Worm (Caenorhabditis elegans) whole organism, L2 larva: Measurements from ENCODE around the gene C45B11.5.

Experiments
- C34F6.9 ChIP-seq: fragments of 150-350 bp; optimal IDR thresholded peaks from 2 replicates; lab custom pipeline; 2014; ENCODE audit warnings: missing biosample characterization, missing genetic modification characterization
- F13H6.1 ChIP-seq: sonication (generic microtip); optimal IDR thresholded peaks from 2 replicates; lab custom pipeline; 2016; ENCODE audit warnings: missing genetic modification characterization, missing compliant biosample characterization
- R02D3.7 ChIP-seq: fragments of 150-350 bp; optimal IDR thresholded peaks from 2 replicates; lab custom pipeline; 2014; ENCODE audit warnings: missing biosample characterization, missing genetic modification characterization
- Y55F3AM.14 ChIP-seq: fragments of 200-800 bp; sonication (Bioruptor generic); optimal IDR thresholded peaks from 2 replicates; lab custom pipeline; 2018; ENCODE audit warnings: mild to moderate bottlenecking, missing genetic modification characterization, missing compliant biosample characterization
- ZK546.5 ChIP-seq: sonication (generic microtip); optimal IDR thresholded peaks from 2 replicates; lab custom pipeline; 2017; ENCODE audit warnings: missing biosample characterization, missing genetic modification characterization
- ama-1 ChIP-seq: fragments of 150-350 bp; optimal IDR thresholded peaks from 2 replicates; lab custom pipeline; 2018; ENCODE audit warnings: inconsistent platforms
- blmp-1 ChIP-seq: sonication (generic microtip); optimal IDR thresholded peaks from 2 replicates; lab custom pipeline; 2017; ENCODE audit warnings: missing genetic modification characterization, mild to moderate bottlenecking, missing compliant biosample characterization, antibody characterized with exemption, moderate library complexity; ENCODE audit not compliant: insufficient read depth
- ceh-16 ChIP-seq: fragments of 150-350 bp; optimal IDR thresholded peaks from 2 replicates; lab custom pipeline; 2014; ENCODE audit warnings: missing biosample characterization, missing genetic modification characterization
- crh-2 ChIP-seq: sonication (generic microtip); optimal IDR thresholded peaks from 2 replicates; lab custom pipeline; 2017; ENCODE audit warnings: missing biosample characterization, missing genetic modification characterization
- egl-27 ChIP-seq: sonication (generic microtip); optimal IDR thresholded peaks from 3 replicates; lab custom pipeline; 2017; ENCODE audit warnings: missing biosample characterization, missing genetic modification reagents, missing genetic modification characterization
- elt-1 ChIP-seq: fragments of 150-350 bp; optimal IDR thresholded peaks from 2 replicates; lab custom pipeline; 2014; ENCODE audit warnings: missing biosample characterization, missing genetic modification characterization
- fos-1 ChIP-seq: fragments of 150-350 bp; optimal IDR thresholded peaks from 2 replicates; lab custom pipeline; 2014; ENCODE audit warnings: missing biosample characterization, missing genetic modification characterization
- gmeb-1 ChIP-seq: fragments of 150-350 bp; optimal IDR thresholded peaks from 2 replicates; lab custom pipeline; 2014; ENCODE audit warnings: missing biosample characterization, missing genetic modification characterization
- lin-11 ChIP-seq: fragments of 150-350 bp; sonication (generic microtip); optimal IDR thresholded peaks from 2 replicates; lab custom pipeline; 2014; ENCODE audit warnings: missing biosample characterization, missing genetic modification characterization, inconsistent platforms, mixed read lengths
- mbf-1 ChIP-seq: sonication (generic microtip); optimal IDR thresholded peaks from 2 replicates; lab custom pipeline; 2017; ENCODE audit warnings: missing biosample characterization, missing genetic modification characterization
- nhr-10 ChIP-seq: sonication (generic microtip); optimal IDR thresholded peaks from 2 replicates; lab custom pipeline; 2017; ENCODE audit warnings: missing biosample characterization, missing genetic modification characterization
- nhr-12 ChIP-seq: fragments of 150-350 bp; optimal IDR thresholded peaks from 2 replicates; lab custom pipeline; 2014; ENCODE audit warnings: missing biosample characterization, missing genetic modification characterization
- nhr-129 ChIP-seq: fragments of 150-350 bp; optimal IDR thresholded peaks from 2 replicates; lab custom pipeline; 2014; ENCODE audit warnings: missing biosample characterization, missing genetic modification characterization
- nhr-21 ChIP-seq: fragments of 150-350 bp; optimal IDR thresholded peaks from 2 replicates; lab custom pipeline; 2014; ENCODE audit warnings: missing biosample characterization, missing genetic modification characterization
- nhr-23 ChIP-seq: fragments of 150-350 bp; optimal IDR thresholded peaks from 2 replicates; lab custom pipeline; 2014; ENCODE audit warnings: missing biosample characterization, missing genetic modification reagents, missing genetic modification characterization
- nhr-237 ChIP-seq: fragments of 150-350 bp; optimal IDR thresholded peaks from 2 replicates; lab custom pipeline; 2014; ENCODE audit warnings: missing biosample characterization, missing genetic modification characterization
- nhr-6 ChIP-seq: fragments of 150-350 bp; optimal IDR thresholded peaks from 2 replicates; lab custom pipeline; 2014; ENCODE audit warnings: missing biosample characterization, missing genetic modification characterization
- nhr-77 ChIP-seq: fragments of 150-350 bp; optimal IDR thresholded peaks from 2 replicates; lab custom pipeline; 2014; ENCODE audit warnings: missing biosample characterization, missing genetic modification characterization
- peb-1 ChIP-seq: fragments of 150-350 bp; optimal IDR thresholded peaks from 2 replicates; lab custom pipeline; 2014; ENCODE audit warnings: missing biosample characterization, missing genetic modification characterization
- sem-4 ChIP-seq: fragments of 150-350 bp; optimal IDR thresholded peaks from 2 replicates; lab custom pipeline; 2014; ENCODE audit warnings: missing biosample characterization, missing genetic modification reagents, missing genetic modification characterization
- skn-1 ChIP-seq: sonication (generic microtip); optimal IDR thresholded peaks from 2 replicates; lab custom pipeline; 2017; ENCODE audit warnings: missing biosample characterization, missing genetic modification characterization
- sma-3 ChIP-seq: sonication (generic microtip); optimal IDR thresholded peaks from 2 replicates; lab custom pipeline; 2016; ENCODE audit warnings: missing genetic modification reagents, missing genetic modification characterization, missing compliant biosample characterization
- sma-9 ChIP-seq, 2 experiments: fragments of 150-350 bp in 1 of 2; sonication (generic microtip) in 1 of 2; optimal IDR thresholded peaks; 2 replicates each; lab custom pipeline; 2014 to 2016; ENCODE audit warnings: missing genetic modification characterization in 2 of 2, mild to moderate bottlenecking in 1 of 2, missing biosample characterization in 1 of 2, missing compliant biosample characterization in 1 of 2, missing genetic modification reagents in 1 of 2, moderate library complexity in 1 of 2
- snpc-4 ChIP-seq: fragments of 150-350 bp; optimal IDR thresholded peaks from 2 replicates; lab custom pipeline; 2014; ENCODE audit warnings: missing biosample characterization, missing genetic modification characterization
- unc-39 ChIP-seq: fragments of 150-350 bp; optimal IDR thresholded peaks from 2 replicates; lab custom pipeline; 2014; ENCODE audit warnings: missing biosample characterization, missing genetic modification characterization
- unc-62 ChIP-seq: fragments of 150-350 bp; optimal IDR thresholded peaks from 2 replicates; lab custom pipeline; 2014; ENCODE audit warnings: missing biosample characterization, missing genetic modification reagents, missing genetic modification characterization
- ztf-1 ChIP-seq: fragments of 200-800 bp; sonication (Bioruptor generic); conservative IDR thresholded peaks from 2 replicates; pipeline ENCODE4 v1.3.6; 2022; ENCODE audit warnings: missing genetic modification characterization, missing compliant biosample characterization
- ztf-11 ChIP-seq: sonication (generic microtip); optimal IDR thresholded peaks from 2 replicates; lab custom pipeline; 2017; ENCODE audit warnings: missing biosample characterization, missing genetic modification characterization

The C45B11.5 gene

ce11 chrV:11040020-11040419, 1.6 kb upstream of the C45B11.5 start, which contains the start of gene C45B11.9:
TSS of gene C45B11.9 (plus strand) at chrV:11040320.
- TF ChIP-seq C34F6.9 (tag; lab: Kevin White, UChicago) (no peak), blmp-1 (no peak), nhr-23 (tag; lab: Kevin White, UChicago) (no peak), nhr-12 (no peak), fos-1 (no peak), sma-3 (GFP tag; lab: Kevin White, UChicago) (no peak), mbf-1 (tag; lab: Kevin White, UChicago) (no peak), nhr-21 (tag; lab: Kevin White, UChicago) (no peak), peb-1 (tag; lab: Kevin White, UChicago) (no peak), ama-1 (lab: Kevin White, UChicago) (no peak), nhr-77 (no peak), snpc-4 (tag; lab: Kevin White, UChicago) (no peak), gmeb-1 (tag; lab: Kevin White, UChicago) (no peak), nhr-129 (tag; lab: Kevin White, UChicago) (no peak), nhr-237 (no peak), nhr-10 (tag; lab: Kevin White, UChicago) (no peak), ZK546.5 (tag; lab: Kevin White, UChicago) (no peak), lin-11 (tag; lab: Kevin White, UChicago) (no peak), elt-1 (tag; lab: Kevin White, UChicago) (no peak), Y55F3AM.14 (GFP tag; lab: Kevin White, UChicago) (no peak)

ce11 chrV:11040473-11040872, 1.1 kb upstream of the C45B11.5 start, which contains the start of gene C45B11.8:
TSS of gene C45B11.8 (plus strand) at chrV:11040773.
- TF ChIP-seq Y55F3AM.14 (GFP tag; lab: Kevin White, UChicago) = no peak
- TF ChIP-seq ceh-16 = no peak
- TF ChIP-seq gmeb-1 (tag; lab: Kevin White, UChicago) = no peak
- no peak for TF ChIP-seq crh-2 (tag; lab: Kevin White, UChicago)
- no peak for TF ChIP-seq F13H6.1
- TF ChIP-seq nhr-77 = no peak
- no peak for TF ChIP-seq nhr-21 (tag; lab: Kevin White, UChicago)
- no peak for TF ChIP-seq sem-4 (tag; lab: Kevin White, UChicago)

- peak; percentile 37 for TF ChIP-seq fos-1
- TF ChIP-seq nhr-129 (tag; lab: Kevin White, UChicago) = peak; percentile 52
- TF ChIP-seq snpc-4 (tag; lab: Kevin White, UChicago) = no peak
Observed at ce11 chrV:11042538-11042937, 939 bp downstream of the C45B11.5 start, which contains the start of gene C45B11.2. TSS of gene C45B11.2 (plus strand) at chrV:11042710.

ce11 chrV:11043767-11044166, 2.2 kb downstream of the C45B11.5 start, which contains the start of gene C45B11.6:
TSS of gene C45B11.6 (plus strand) at chrV:11044067.
- no peak for TF ChIP-seq nhr-10 (tag; lab: Kevin White, UChicago)
- TF ChIP-seq R02D3.7 (tag; lab: Kevin White, UChicago) = no peak
- TF ChIP-seq skn-1 (tag; lab: Kevin White, UChicago) = no peak
- TF ChIP-seq nhr-6 = no peak
- no peak for TF ChIP-seq sem-4 (tag; lab: Kevin White, UChicago)
- TF ChIP-seq egl-27 (tag; lab: Kevin White, UChicago) = no peak
- TF ChIP-seq nhr-77 = no peak
- no peak for TF ChIP-seq unc-39 (tag; lab: Kevin White, UChicago)
- TF ChIP-seq ztf-1 (GFP tag; lab: Robert Waterston, UW) = no peak
- TF ChIP-seq nhr-237 = no peak
- no peak for TF ChIP-seq mbf-1 (tag; lab: Kevin White, UChicago)
- TF ChIP-seq C34F6.9 (tag; lab: Kevin White, UChicago) = no peak
- TF ChIP-seq ztf-11 = no peak
- no peak for TF ChIP-seq unc-62 (GFP tag; lab: Kevin White, UChicago)
- no peak for TF ChIP-seq peb-1 (tag; lab: Kevin White, UChicago)
- TF ChIP-seq ZK546.5 (tag; lab: Kevin White, UChicago) = no peak

ce11 chrV:11046730-11047129, 5.1 kb downstream of the C45B11.5 start, which contains the start of gene dhs-18:
TSS of gene dhs-18 (minus strand) at chrV:11046833.
- TF ChIP-seq blmp-1 (no peak), crh-2 (tag; lab: Kevin White, UChicago) (peak; percentile 26), sma-9 (GFP tag; optimal IDR thresholded peaks at IDR 0.05; lab: Kevin White, UChicago) (peak; percentile 30), sma-9 (tag; optimal IDR thresholded peaks at IDR 0.05; lab: Kevin White, UChicago) (no peak), unc-39 (tag; lab: Kevin White, UChicago) (no peak)
